Worm (Caenorhabditis elegans) whole organism, young adult: Measurements from ENCODE around the gene C09B8.4.

Experiments used
- B0035.1 ChIP-seq: sonication (generic microtip); optimal IDR thresholded peaks from 2 replicates; lab custom pipeline; 2016; ENCODE audit warnings: missing genetic modification characterization, mild to moderate bottlenecking, missing compliant biosample characterization, missing genotype, missing genetic modification reagents
- B0336.3 ChIP-seq: fragments of 200-800 bp; sonication (Bioruptor generic); IDR thresholded peaks from 2 replicates; pipeline ENCODE4 v1.3.6; 2022; ENCODE audit warnings: missing genetic modification characterization, missing compliant biosample characterization
- F10E7.11 ChIP-seq: sonication (generic microtip); optimal IDR thresholded peaks from 2 replicates; lab custom pipeline; 2017; ENCODE audit warnings: mild to moderate bottlenecking, missing genetic modification characterization, moderate library complexity, missing compliant biosample characterization
- F22D6.2 ChIP-seq: sonication (generic microtip); optimal IDR thresholded peaks from 2 replicates; lab custom pipeline; 2016; ENCODE audit warnings: mild to moderate bottlenecking, missing genetic modification characterization, missing compliant biosample characterization
- F33H1.4 ChIP-seq: fragments of 200-800 bp; sonication (Bioruptor generic); IDR thresholded peaks from 2 replicates; pipeline ENCODE4 v1.3.6; 2022; ENCODE audit warnings: missing genetic modification reagents, missing genetic modification characterization, missing compliant biosample characterization
- F39B2.1 ChIP-seq: fragments of 200-800 bp; sonication (Bioruptor generic); IDR thresholded peaks from 2 replicates; pipeline ENCODE4 v1.3.6; 2022; ENCODE audit warnings: missing genetic modification reagents, missing genetic modification characterization, missing compliant biosample characterization
- F57C9.4 ChIP-seq: sonication (generic microtip); optimal IDR thresholded peaks from 2 replicates; lab custom pipeline; 2017; ENCODE audit warnings: mild to moderate bottlenecking, missing genetic modification characterization, missing compliant biosample characterization
- K12H6.12 ChIP-seq: fragments of 200-800 bp; sonication (Bioruptor generic); optimal IDR thresholded peaks from 2 replicates; lab custom pipeline; 2018; ENCODE audit warnings: mild to moderate bottlenecking, missing genetic modification characterization, missing compliant biosample characterization
- Y53F4B.3 ChIP-seq: fragments of 200-800 bp; sonication (Bioruptor generic); IDR thresholded peaks from 2 replicates; pipeline ENCODE4 v1.3.6; 2022; ENCODE audit warnings: missing genetic modification reagents, missing genetic modification characterization, missing compliant biosample characterization
- Y67H2A.10 ChIP-seq: fragments of 200-800 bp; sonication (Bioruptor generic); conservative IDR thresholded peaks from 2 replicates; pipeline ENCODE4 v1.3.6; 2022; ENCODE audit warnings: missing genetic modification reagents, missing genetic modification characterization, missing compliant biosample characterization
- ZK185.1 ChIP-seq: sonication (generic microtip); optimal IDR thresholded peaks from 2 replicates; lab custom pipeline; 2016; ENCODE audit warnings: mild to moderate bottlenecking, missing genetic modification characterization, missing compliant biosample characterization; ENCODE audit not compliant: poor library complexity, severe bottlenecking
- attf-3 ChIP-seq: fragments of 200-800 bp; sonication (Bioruptor generic); conservative IDR thresholded peaks from 2 replicates; pipeline ENCODE4 v1.3.6; 2022; ENCODE audit warnings: missing genetic modification reagents, missing genetic modification characterization, missing compliant biosample characterization
- bed-2 ChIP-seq: fragments of 200-800 bp; sonication (Bioruptor generic); IDR thresholded peaks from 2 replicates; pipeline ENCODE4 v1.3.6; 2022; ENCODE audit warnings: missing genetic modification reagents, missing genetic modification characterization, missing compliant biosample characterization
- cebp-1 ChIP-seq, 2 experiments: fragments of 200-800 bp in 1 of 2; sonication (Bioruptor generic) in 1 of 2; sonication (generic microtip) in 1 of 2; IDR thresholded peaks in 1 of 2; optimal IDR thresholded peaks in 1 of 2; 2 replicates each; pipeline versions ENCODE4 v1.3.6 to Lab custom; 2017 to 2022; ENCODE audit warnings: missing compliant biosample characterization in 2 of 2, missing genetic modification characterization in 2 of 2, mild to moderate bottlenecking in 1 of 2, missing genetic modification reagents in 1 of 2, moderate library complexity in 1 of 2
- ceh-40 ChIP-seq: fragments of 200-800 bp; sonication (Bioruptor generic); IDR thresholded peaks from 2 replicates; pipeline ENCODE4 v1.3.6; 2022; ENCODE audit warnings: missing genetic modification characterization, missing compliant biosample characterization
- ceh-79 ChIP-seq: sonication (generic microtip); optimal IDR thresholded peaks from 2 replicates; lab custom pipeline; 2017; ENCODE audit warnings: mild to moderate bottlenecking, missing genetic modification characterization, missing compliant biosample characterization
- ceh-91 ChIP-seq: fragments of 200-800 bp; sonication (Bioruptor generic); IDR thresholded peaks from 2 replicates; pipeline ENCODE4 v1.3.6; 2022; ENCODE audit warnings: missing genetic modification reagents, missing genetic modification characterization, missing compliant biosample characterization
- dpl-1 ChIP-seq: fragments of 150-350 bp; optimal IDR thresholded peaks from 2 replicates; lab custom pipeline; 2014; ENCODE audit warnings: missing biosample characterization, missing genetic modification reagents, missing genetic modification characterization
- efl-1 ChIP-seq: fragments of 150-350 bp; optimal IDR thresholded peaks from 2 replicates; lab custom pipeline; 2014; ENCODE audit warnings: missing biosample characterization, missing genetic modification reagents, missing genetic modification characterization
- egl-18 ChIP-seq: fragments of 200-800 bp; sonication (Bioruptor generic); IDR thresholded peaks from 2 replicates; pipeline ENCODE4 v1.3.6; 2022; ENCODE audit warnings: missing genetic modification reagents, missing genetic modification characterization, missing compliant biosample characterization
- gei-17 ChIP-seq: fragments of 200-800 bp; sonication (Bioruptor generic); optimal IDR thresholded peaks from 2 replicates; lab custom pipeline; 2018; ENCODE audit warnings: mild to moderate bottlenecking, missing genetic modification characterization, missing compliant biosample characterization
- hlh-26 ChIP-seq: fragments of 200-800 bp; sonication (Bioruptor generic); conservative IDR thresholded peaks from 2 replicates; pipeline ENCODE4 v1.3.6; 2022; ENCODE audit warnings: missing genetic modification reagents, missing genetic modification characterization, missing compliant biosample characterization
- hmg-1.2 ChIP-seq: fragments of 200-800 bp; sonication (Bioruptor generic); IDR thresholded peaks from 2 replicates; pipeline ENCODE4 v1.3.6; 2022; ENCODE audit warnings: missing genetic modification reagents, missing genetic modification characterization, missing compliant biosample characterization
- hmg-20 ChIP-seq: fragments of 200-800 bp; sonication (Bioruptor generic); IDR thresholded peaks from 2 replicates; pipeline ENCODE4 v1.3.6; 2022; ENCODE audit warnings: missing genetic modification reagents, missing genetic modification characterization, missing compliant biosample characterization
- hsf-1 ChIP-seq: fragments of 200-800 bp; sonication (Bioruptor generic); IDR thresholded peaks from 2 replicates; pipeline ENCODE4 v1.3.6; 2022; ENCODE audit warnings: missing genetic modification reagents, missing genetic modification characterization, missing compliant biosample characterization
- lag-1 ChIP-seq: fragments of 200-800 bp; sonication (Bioruptor generic); IDR thresholded peaks from 2 replicates; pipeline ENCODE4 v1.3.6; 2022; ENCODE audit warnings: missing genetic modification reagents, missing genetic modification characterization, missing compliant biosample characterization
- let-526 ChIP-seq: fragments of 200-800 bp; sonication (Bioruptor generic); IDR thresholded peaks from 2 replicates; pipeline ENCODE4 v1.3.6; 2022; ENCODE audit warnings: missing genetic modification reagents, missing genetic modification characterization, missing compliant biosample characterization
- let-607 ChIP-seq, 2 experiments: fragments of 200-800 bp in 1 of 2; sonication (Bioruptor generic) in 1 of 2; sonication (generic microtip) in 1 of 2; optimal IDR thresholded peaks; 2 replicates each; lab custom pipeline; 2016 to 2018; ENCODE audit warnings: mild to moderate bottlenecking in 2 of 2, missing compliant biosample characterization in 2 of 2, missing genetic modification characterization in 2 of 2, moderate library complexity in 2 of 2, missing genotype in 1 of 2
- lin-26 ChIP-seq: fragments of 200-800 bp; sonication (Bioruptor generic); IDR thresholded peaks from 2 replicates; pipeline ENCODE4 v1.3.6; 2022; ENCODE audit warnings: missing genetic modification reagents, missing genetic modification characterization, missing compliant biosample characterization
- lin-40 ChIP-seq: sonication (generic microtip); optimal IDR thresholded peaks from 2 replicates; lab custom pipeline; 2016; ENCODE audit warnings: missing genetic modification characterization, mild to moderate bottlenecking, missing compliant biosample characterization, missing genotype, missing genetic modification reagents
- lin-54 ChIP-seq: fragments of 200-800 bp; sonication (Bioruptor generic); optimal IDR thresholded peaks from 2 replicates; lab custom pipeline; 2018; ENCODE audit warnings: mild to moderate bottlenecking, missing genetic modification characterization, missing compliant biosample characterization
- lsl-1 ChIP-seq: fragments of 200-800 bp; sonication (Bioruptor generic); optimal IDR thresholded peaks from 2 replicates; lab custom pipeline; 2018; ENCODE audit warnings: mild to moderate bottlenecking, missing genetic modification characterization, moderate library complexity, missing compliant biosample characterization
- madf-3 ChIP-seq: fragments of 200-800 bp; sonication (Bioruptor generic); IDR thresholded peaks from 2 replicates; pipeline ENCODE4 v1.3.6; 2022; ENCODE audit warnings: missing genetic modification reagents, missing genetic modification characterization, missing compliant biosample characterization
- nfyb-1 ChIP-seq: fragments of 200-800 bp; sonication (Bioruptor generic); IDR thresholded peaks from 2 replicates; pipeline ENCODE4 v1.3.6; 2022; ENCODE audit warnings: missing genetic modification reagents, missing genetic modification characterization, missing compliant biosample characterization
- nhr-90 ChIP-seq: sonication (generic microtip); optimal IDR thresholded peaks from 2 replicates; lab custom pipeline; 2016; ENCODE audit warnings: missing genotype, mild to moderate bottlenecking, missing genetic modification characterization, missing compliant biosample characterization
- pha-4 ChIP-seq: fragments of 150-350 bp; sonication (generic microtip); optimal IDR thresholded peaks from 2 replicates; lab custom pipeline; 2014; ENCODE audit warnings: missing biosample characterization, missing genetic modification reagents, missing genetic modification characterization
- repo-1 ChIP-seq: sonication (generic microtip); optimal IDR thresholded peaks from 2 replicates; lab custom pipeline; 2017; ENCODE audit warnings: mild to moderate bottlenecking, missing genetic modification characterization, missing compliant biosample characterization
- sdz-38 ChIP-seq: sonication (generic microtip); optimal IDR thresholded peaks from 2 replicates; lab custom pipeline; 2016; ENCODE audit warnings: missing genotype, missing genetic modification characterization, missing compliant biosample characterization
- snpc-1.1 ChIP-seq: sonication (generic microtip); optimal IDR thresholded peaks from 2 replicates; lab custom pipeline; 2017; ENCODE audit warnings: missing genetic modification characterization, mild to moderate bottlenecking, missing compliant biosample characterization, antibody characterized with exemption, moderate library complexity, missing genotype, missing genetic modification reagents; ENCODE audit not compliant: insufficient read depth
- snpc-4 ChIP-seq, 5 experiments: fragments of 150-350 bp in 1 of 5; sonication (generic microtip) in 4 of 5; optimal IDR thresholded peaks; 2 replicates each; lab custom pipeline; 2014 to 2018; ENCODE audit warnings: missing genetic modification characterization in 5 of 5, missing biosample characterization in 3 of 5, antibody characterized with exemption in 2 of 5, mild to moderate bottlenecking in 2 of 5, missing compliant biosample characterization in 2 of 5, missing genotype in 2 of 5, moderate library complexity in 2 of 5, missing genetic modification reagents in 1 of 5
- somi-1 ChIP-seq: fragments of 200-800 bp; sonication (Bioruptor generic); optimal IDR thresholded peaks from 2 replicates; lab custom pipeline; 2018; ENCODE audit warnings: mild to moderate bottlenecking, missing genetic modification characterization, missing compliant biosample characterization
- tlf-1 ChIP-seq: fragments of 200-800 bp; sonication (Bioruptor generic); optimal IDR thresholded peaks from 2 replicates; lab custom pipeline; 2018; ENCODE audit warnings: mild to moderate bottlenecking, missing genetic modification characterization, missing compliant biosample characterization
- xnd-1 ChIP-seq: sonication (generic microtip); optimal IDR thresholded peaks from 2 replicates; lab custom pipeline; 2016; ENCODE audit warnings: missing genotype, missing genetic modification reagents, missing genetic modification characterization, missing compliant biosample characterization
- zim-3 ChIP-seq: sonication (generic microtip); optimal IDR thresholded peaks from 2 replicates; lab custom pipeline; 2017; ENCODE audit warnings: mild to moderate bottlenecking, missing genetic modification characterization, moderate library complexity, missing compliant biosample characterization
- ztf-28 ChIP-seq: fragments of 200-800 bp; sonication (Bioruptor generic); IDR thresholded peaks from 2 replicates; pipeline ENCODE4 v1.3.6; 2022; ENCODE audit warnings: missing genetic modification reagents, missing genetic modification characterization, missing compliant biosample characterization
- ztf-3 ChIP-seq: fragments of 200-800 bp; sonication (Bioruptor generic); optimal IDR thresholded peaks from 2 replicates; lab custom pipeline; 2018; ENCODE audit warnings: mild to moderate bottlenecking, missing genetic modification characterization, missing compliant biosample characterization
- ztf-6 ChIP-seq: fragments of 200-800 bp; sonication (Bioruptor generic); IDR thresholded peaks from 2 replicates; pipeline ENCODE4 v1.3.6; 2022; ENCODE audit warnings: missing genetic modification reagents, missing genetic modification characterization, missing compliant biosample characterization

Gene C09B8.4

ce11 chrX:6041995-6042481, 22.3 kb upstream of the C09B8.4 start (continued):
- TF ChIP-seq F39B2.1 (GFP tag; lab: Robert Waterston, UW) (no peak), B0336.3 (GFP tag; lab: Robert Waterston, UW) (peak; percentile 77), F33H1.4 (GFP tag; lab: Robert Waterston, UW) (no peak), pha-4 (tag; lab: Kevin White, UChicago) (no peak), lin-40 (tag; lab: Kevin White, UChicago) (peak; percentile 75), dpl-1 (GFP tag; lab: Kevin White, UChicago) (no peak), hsf-1 (GFP tag; lab: Robert Waterston, UW) (peak; percentile 80), lin-26 (GFP tag; lab: Robert Waterston, UW) (peak; percentile 51; the same call in 1 of the 2 replicates), xnd-1 (no peak), snpc-4 (GFP tag; optimal IDR thresholded peaks at IDR 0.05; lab: Kevin White, UChicago) (no peak), snpc-4 (tag; optimal IDR thresholded peaks at IDR 0.05; lab: Kevin White, UChicago) (peak in 3 of 4 experiments; percentile 27 to 33 (median 29)), nfyb-1 (peak; percentile 68), ceh-91 (no peak), repo-1 (tag; lab: Kevin White, UChicago) (no peak), F10E7.11 (tag; lab: Kevin White, UChicago) (no peak), F57C9.4 (tag; lab: Kevin White, UChicago) (no peak), gei-17 (GFP tag; lab: Kevin White, UChicago) (peak; percentile 58), sdz-38 (tag; lab: Kevin White, UChicago) (no peak), ztf-6 (GFP tag; lab: Robert Waterston, UW) (no peak), cebp-1 (GFP tag; IDR thresholded peaks at IDR 0.05; lab: Robert Waterston, UW) (no peak), cebp-1 (tag; optimal IDR thresholded peaks at IDR 0.05; lab: Kevin White, UChicago) (peak; percentile 72), lsl-1 (GFP tag; lab: Kevin White, UChicago) (no peak), efl-1 (GFP tag; lab: Kevin White, UChicago) (no peak), ZK185.1 (peak; percentile 19), madf-3 (GFP tag; lab: Robert Waterston, UW) (no peak), B0035.1 (tag; lab: Kevin White, UChicago) (no peak), bed-2 (GFP tag; lab: Robert Waterston, UW) (no peak), F22D6.2 (tag; lab: Kevin White, UChicago) (peak; percentile 13), nhr-90 (tag; lab: Kevin White, UChicago) (peak; percentile 29), let-607 (tag; optimal IDR thresholded peaks at IDR 0.05; lab: Kevin White, UChicago) (peak in 1 of 2 experiments; percentile 65), ztf-3 (GFP tag; lab: Kevin White, UChicago) (no peak), snpc-1.1 (tag; lab: Kevin White, UChicago) (no peak), hlh-26 (no peak), lag-1 (GFP tag; lab: Robert Waterston, UW) (no peak), let-526 (GFP tag; lab: Robert Waterston, UW) (no peak), egl-18 (GFP tag; lab: Robert Waterston, UW) (no peak), Y53F4B.3 (GFP tag; lab: Robert Waterston, UW) (no peak), ztf-28 (no peak), zim-3 (no peak), somi-1 (peak; percentile 77), lin-54 (GFP tag; lab: Kevin White, UChicago) (no peak), tlf-1 (GFP tag; lab: Kevin White, UChicago) (peak; percentile 40), hmg-20 (no peak), attf-3 (GFP tag; lab: Robert Waterston, UW) (no peak), K12H6.12 (tag; lab: Kevin White, UChicago) (peak; percentile 40), ceh-79 (tag; lab: Kevin White, UChicago) (no peak), Y67H2A.10 (GFP tag; lab: Robert Waterston, UW) (no peak), hmg-1.2 (GFP tag; lab: Robert Waterston, UW) (peak; percentile 32; the same call in 1 of the 2 replicates), ceh-40 (GFP tag; lab: Robert Waterston, UW) (no peak)
